Fruit fly (Drosophila melanogaster) whole organism, embryonic: ENCODE measurements around the gene Stt3B.

Experiments
- ATbp ChIP-seq: fragments of 200-800 bp; sonication (Bioruptor generic); optimal IDR thresholded peaks from 2 replicates; lab custom pipeline; 2017; ENCODE audit warnings: missing biosample characterization, mild to moderate bottlenecking, missing genetic modification characterization, missing genetic modification reagents
- Asciz ChIP-seq: fragments of 200-800 bp; sonication (Bioruptor generic); optimal IDR thresholded peaks from 2 replicates; lab custom pipeline; 2017; ENCODE audit warnings: missing biosample characterization, mild to moderate bottlenecking, missing genetic modification characterization, missing genetic modification reagents
- CG10462 ChIP-seq: fragments of 200-800 bp; sonication (Bioruptor generic); optimal IDR thresholded peaks from 2 replicates; lab custom pipeline; 2016; ENCODE audit warnings: missing biosample characterization, missing genetic modification characterization
- CG10959 ChIP-seq: fragments of 200-800 bp; sonication (Bioruptor generic); IDR thresholded peaks from 2 replicates; pipeline ENCODE4 v1.3.6; 2022; ENCODE audit warnings: missing biosample characterization, missing genetic modification characterization
- CG11247 ChIP-seq: fragments of 200-800 bp; sonication (Bioruptor generic); IDR thresholded peaks from 2 replicates; pipeline ENCODE4 v1.3.6; 2022; ENCODE audit warnings: missing biosample characterization, missing genetic modification characterization
- CG11695 ChIP-seq: fragments of 200-800 bp; sonication (Bioruptor generic); IDR thresholded peaks from 3 replicates; pipeline ENCODE4 v1.3.6; 2022; ENCODE audit warnings: missing biosample characterization, missing genetic modification characterization
- CG15269 ChIP-seq: fragments of 200-800 bp; sonication (Bioruptor generic); optimal IDR thresholded peaks from 2 replicates; lab custom pipeline; 2018; ENCODE audit warnings: missing biosample characterization, mild to moderate bottlenecking, missing genetic modification characterization, moderate library complexity
- CG15514 ChIP-seq: fragments of 200-800 bp; sonication (Bioruptor generic); optimal IDR thresholded peaks from 3 replicates; lab custom pipeline; 2017; ENCODE audit warnings: missing biosample characterization, missing genetic modification characterization, mild to moderate bottlenecking, moderate library complexity, missing genetic modification reagents
- CG15696 ChIP-seq: fragments of 200-800 bp; sonication (Bioruptor generic); optimal IDR thresholded peaks from 2 replicates; lab custom pipeline; 2019; ENCODE audit warnings: missing biosample characterization, mild to moderate bottlenecking, missing genetic modification characterization, moderate library complexity
- CG18011 ChIP-seq: fragments of 200-800 bp; sonication (Bioruptor generic); optimal IDR thresholded peaks from 2 replicates; lab custom pipeline; 2017; ENCODE audit warnings: missing biosample characterization, missing genetic modification characterization, mild to moderate bottlenecking, moderate library complexity, missing genotype
- CG34376 ChIP-seq: fragments of 200-800 bp; sonication (Bioruptor generic); optimal IDR thresholded peaks from 2 replicates; lab custom pipeline; 2018; ENCODE audit warnings: missing biosample characterization, mild to moderate bottlenecking, missing genetic modification characterization
- CG3995 ChIP-seq: fragments of 200-800 bp; sonication (Bioruptor generic); optimal IDR thresholded peaks from 3 replicates; lab custom pipeline; 2016; ENCODE audit warnings: missing biosample characterization, missing genetic modification characterization
- CG42726 ChIP-seq: fragments of 200-800 bp; sonication (Bioruptor generic); IDR thresholded peaks from 2 replicates; pipeline ENCODE4 v1.3.6; 2022; ENCODE audit warnings: missing biosample characterization, missing genetic modification characterization; ENCODE audit not compliant: partially characterized antibody
- CG4404 ChIP-seq: fragments of 200-800 bp; sonication (Bioruptor generic); IDR thresholded peaks from 2 replicates; pipeline ENCODE4 v1.3.6; 2022; ENCODE audit warnings: missing biosample characterization, missing genetic modification characterization
- CG4617 ChIP-seq: fragments of 200-800 bp; sonication (Bioruptor generic); optimal IDR thresholded peaks from 3 replicates; lab custom pipeline; 2016; ENCODE audit warnings: missing biosample characterization, missing genetic modification characterization, borderline replicate concordance
- CG5953 ChIP-seq: fragments of 200-800 bp; sonication (Bioruptor generic); IDR thresholded peaks from 2 replicates; pipeline ENCODE4 v1.3.6; 2022; ENCODE audit warnings: missing biosample characterization, missing genetic modification characterization
- CG6272 ChIP-seq: fragments of 200-800 bp; sonication (Bioruptor generic); IDR thresholded peaks from 2 replicates; pipeline ENCODE4 v1.3.6; 2022; ENCODE audit warnings: missing biosample characterization, missing genetic modification characterization
- CG6765 ChIP-seq: fragments of 200-800 bp; sonication (Bioruptor generic); optimal IDR thresholded peaks from 3 replicates; lab custom pipeline; 2017; ENCODE audit warnings: missing biosample characterization, mild to moderate bottlenecking, missing genetic modification characterization
- CG6813 ChIP-seq: fragments of 200-800 bp; sonication (Bioruptor generic); optimal IDR thresholded peaks from 2 replicates; lab custom pipeline; 2017; ENCODE audit warnings: missing biosample characterization, missing genetic modification characterization, mild to moderate bottlenecking, moderate library complexity, missing genetic modification reagents
- CG7271 ChIP-seq: fragments of 200-800 bp; sonication (Bioruptor generic); optimal IDR thresholded peaks from 2 replicates; lab custom pipeline; 2018; ENCODE audit warnings: missing biosample characterization, mild to moderate bottlenecking, missing genetic modification characterization, moderate library complexity
- CG8359 ChIP-seq: fragments of 200-800 bp; sonication (Bioruptor generic); optimal IDR thresholded peaks from 2 replicates; lab custom pipeline; 2017; ENCODE audit warnings: missing biosample characterization, mild to moderate bottlenecking, missing genetic modification characterization, borderline replicate concordance
- Doc2 ChIP-seq: fragments of 200-800 bp; sonication (Bioruptor generic); IDR thresholded peaks from 2 replicates; pipeline ENCODE4 v1.3.6; 2022; ENCODE audit warnings: missing biosample characterization, missing genetic modification characterization
- HmgZ ChIP-seq: fragments of 200-800 bp; sonication (Bioruptor generic); optimal IDR thresholded peaks from 2 replicates; lab custom pipeline; 2018; ENCODE audit warnings: missing biosample characterization, mild to moderate bottlenecking, missing genetic modification characterization
- Kr ChIP-seq: fragments of 200-800 bp; sonication (Bioruptor generic); optimal IDR thresholded peaks from 2 replicates; lab custom pipeline; 2017; ENCODE audit warnings: missing biosample characterization, mild to moderate bottlenecking, missing genetic modification characterization
- Mad ChIP-seq: fragments of 200-800 bp; sonication (Bioruptor generic); optimal IDR thresholded peaks from 2 replicates; lab custom pipeline; 2016; ENCODE audit warnings: missing biosample characterization, missing genetic modification characterization
- Nf-YC ChIP-seq: fragments of 200-800 bp; optimal IDR thresholded peaks from 3 replicates; lab custom pipeline; 2019; ENCODE audit warnings: missing biosample characterization, mild to moderate bottlenecking, missing genetic modification characterization, moderate library complexity
- Opbp ChIP-seq: fragments of 200-800 bp; sonication (Bioruptor generic); IDR thresholded peaks from 3 replicates; pipeline ENCODE4 v1.3.6; 2022; ENCODE audit warnings: missing biosample characterization, missing genetic modification characterization; ENCODE audit not compliant: partially characterized antibody
- Optix ChIP-seq: fragments of 200-800 bp; sonication (Bioruptor generic); IDR thresholded peaks from 3 replicates; pipeline ENCODE4 v1.3.6; 2022; ENCODE audit warnings: missing biosample characterization, missing genetic modification characterization
- Sox102F ChIP-seq: fragments of 200-800 bp; sonication (Bioruptor generic); optimal IDR thresholded peaks from 2 replicates; lab custom pipeline; 2018; ENCODE audit warnings: missing biosample characterization, mild to moderate bottlenecking, missing genetic modification characterization, moderate library complexity
- Sry-β ChIP-seq: fragments of 200-800 bp; sonication (Bioruptor generic); optimal IDR thresholded peaks from 2 replicates; lab custom pipeline; 2018; ENCODE audit warnings: missing biosample characterization, mild to moderate bottlenecking, missing genetic modification characterization, moderate library complexity
- Trl ChIP-seq, 3 experiments: fragments of >200 bp in 2 of 3; fragments of 200-800 bp in 1 of 3; sonication (Bioruptor generic) in 1 of 3; optimal IDR thresholded peaks; 2 replicates in 1 of 3; 3 replicates in 2 of 3; lab custom pipeline; 2016 to 2017; ENCODE audit warnings: missing biosample characterization in 1 of 3, missing genetic modification characterization in 1 of 3
- ara ChIP-seq: fragments of 200-800 bp; sonication (Bioruptor generic); IDR thresholded peaks from 2 replicates; pipeline ENCODE4 v1.3.6; 2022; ENCODE audit warnings: missing biosample characterization, missing genetic modification characterization
- ase ChIP-seq: fragments of 200-800 bp; sonication (Bioruptor generic); IDR thresholded peaks from 3 replicates; pipeline ENCODE4 v1.3.6; 2022; ENCODE audit warnings: missing biosample characterization, missing genetic modification characterization
- ash1 ChIP-seq: fragments of 200-800 bp; sonication (Bioruptor generic); optimal IDR thresholded peaks from 2 replicates; lab custom pipeline; 2018; ENCODE audit warnings: missing biosample characterization, mild to moderate bottlenecking, missing genetic modification characterization
- ato ChIP-seq: fragments of 200-800 bp; sonication (Bioruptor generic); IDR thresholded peaks from 2 replicates; pipeline ENCODE4 v1.3.6; 2022; ENCODE audit warnings: missing biosample characterization, missing genetic modification characterization; ENCODE audit not compliant: partially characterized antibody
- az2 ChIP-seq: fragments of 200-800 bp; sonication (Bioruptor generic); optimal IDR thresholded peaks from 3 replicates; lab custom pipeline; 2016; ENCODE audit warnings: missing biosample characterization, missing genetic modification characterization
- bigmax ChIP-seq: fragments of 200-800 bp; sonication (Bioruptor generic); optimal IDR thresholded peaks from 2 replicates; lab custom pipeline; 2018; ENCODE audit warnings: missing biosample characterization, mild to moderate bottlenecking, missing genetic modification characterization
- cg ChIP-seq: fragments of 200-800 bp; sonication (Bioruptor generic); optimal IDR thresholded peaks from 3 replicates; lab custom pipeline; 2019; ENCODE audit warnings: missing biosample characterization, mild to moderate bottlenecking, missing genetic modification characterization, moderate library complexity
- ems ChIP-seq: fragments of 200-800 bp; sonication (Bioruptor generic); optimal IDR thresholded peaks from 3 replicates; lab custom pipeline; 2016; ENCODE audit warnings: missing biosample characterization, missing genetic modification characterization
- exex ChIP-seq: fragments of 200-800 bp; sonication (Bioruptor generic); optimal IDR thresholded peaks from 4 replicates; lab custom pipeline; 2018; ENCODE audit warnings: missing biosample characterization, mild to moderate bottlenecking, missing genetic modification characterization, moderate library complexity
- gcm2 ChIP-seq: fragments of 200-800 bp; sonication (Bioruptor generic); optimal IDR thresholded peaks from 2 replicates; lab custom pipeline; 2016; ENCODE audit warnings: missing biosample characterization, missing genetic modification characterization
- hkb ChIP-seq, 2 experiments: fragments of 200-800 bp in 1 of 2; fragments of >200 bp in 1 of 2; sonication (Bioruptor generic) in 1 of 2; IDR thresholded peaks in 1 of 2; optimal IDR thresholded peaks in 1 of 2; 2 replicates each; pipeline versions ENCODE4 v1.3.6 to Lab custom; 2017 to 2022; ENCODE audit warnings: missing biosample characterization in 1 of 2, missing genetic modification characterization in 1 of 2
- jing ChIP-seq: fragments of 200-800 bp; sonication (Bioruptor generic); optimal IDR thresholded peaks from 2 replicates; lab custom pipeline; 2018; ENCODE audit warnings: missing biosample characterization, mild to moderate bottlenecking, missing genetic modification characterization
- mld ChIP-seq: fragments of 200-800 bp; sonication (Bioruptor generic); IDR thresholded peaks from 3 replicates; pipeline ENCODE4 v1.3.6; 2022; ENCODE audit warnings: missing biosample characterization, missing genetic modification characterization; ENCODE audit not compliant: partially characterized antibody
- nerfin-1 ChIP-seq: fragments of 200-800 bp; sonication (Bioruptor generic); optimal IDR thresholded peaks from 3 replicates; lab custom pipeline; 2019; ENCODE audit warnings: missing biosample characterization, mild to moderate bottlenecking, missing genetic modification characterization, moderate library complexity
- sens ChIP-seq: fragments of 200-800 bp; sonication (Bioruptor generic); peaks from one replicate; lab custom pipeline; 2016; ENCODE audit warnings: missing biosample characterization, missing genetic modification characterization
- seq ChIP-seq: fragments of 200-800 bp; sonication (Bioruptor generic); IDR thresholded peaks from 2 replicates; pipeline ENCODE4 v1.3.6; 2022; ENCODE audit warnings: missing biosample characterization, missing genetic modification characterization
- sob ChIP-seq: fragments of 200-800 bp; sonication (Bioruptor generic); IDR thresholded peaks from 2 replicates; pipeline ENCODE4 v1.3.6; 2022; ENCODE audit warnings: missing biosample characterization, missing genetic modification characterization
- wek ChIP-seq: fragments of 200-800 bp; sonication (Bioruptor generic); optimal IDR thresholded peaks from 3 replicates; lab custom pipeline; 2018; ENCODE audit warnings: missing biosample characterization, mild to moderate bottlenecking, missing genetic modification characterization, moderate library complexity

Stt3B gene

DNA sequence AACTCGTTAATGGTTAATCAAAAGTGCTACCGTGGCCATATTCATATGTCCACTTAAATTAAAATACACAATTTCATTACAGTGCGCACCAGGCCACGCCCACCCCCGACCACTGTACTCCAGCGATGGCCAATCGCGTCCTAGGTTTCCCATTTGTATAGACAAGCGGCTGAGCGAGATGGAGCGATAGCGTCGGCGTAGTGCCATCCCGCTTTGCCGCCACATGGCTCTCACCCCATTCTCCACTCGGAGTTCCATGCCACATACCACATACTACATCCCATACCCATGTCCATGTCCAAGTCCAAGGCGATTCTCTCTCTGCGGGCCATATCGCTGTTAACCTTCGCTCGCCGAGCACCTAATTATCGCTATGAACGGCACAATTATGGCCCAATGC is 11.0 kb upstream of the Stt3B start (continued):
- TF ChIP-seq CG15696 (tag; lab: Kevin White, UChicago) (no peak), CG4404 (GFP tag; lab: Robert Waterston, UW) (no peak), Trl (optimal IDR thresholded peaks at IDR 0.05; lab: Kevin White, UChicago) (no peak), Trl (GFP tag; optimal IDR thresholded peaks at IDR 0.05; lab: Kevin White, UChicago) (no peak), CG10462 (GFP tag; lab: Kevin White, UChicago) (no peak), CG11695 (GFP tag; lab: Robert Waterston, UW) (0 out of 3 replicates have a peak, but pooled peaks have one; percentile 11), ato (GFP tag; lab: Robert Waterston, UW) (0 out of 2 replicates have a peak, but pooled peaks have one; percentile 25), ems (GFP tag; lab: Kevin White, UChicago) (no peak), CG15514 (no peak), CG18011 (no peak), jing (peak; percentile 85), Kr (no peak), wek (GFP tag; lab: Kevin White, UChicago) (peak; percentile 22), seq (GFP tag; lab: Robert Waterston, UW) (peak; percentile 44; the same call in 1 of the 2 replicates), bigmax (GFP tag; lab: Kevin White, UChicago) (no peak), ase (GFP tag; lab: Robert Waterston, UW) (no peak), CG7271 (tag; lab: Kevin White, UChicago) (no peak), CG6765 (GFP tag; lab: Kevin White, UChicago) (no peak), cg (GFP tag; lab: Kevin White, UChicago) (peak; percentile 40), gcm2 (no peak), Doc2 (GFP tag; lab: Robert Waterston, UW) (no peak), CG11247 (no peak), exex (tag; lab: Kevin White, UChicago) (no peak), Optix (GFP tag; lab: Robert Waterston, UW) (no peak), az2 (no peak), ash1 (GFP tag; lab: Kevin White, UChicago) (no peak), ara (GFP tag; lab: Robert Waterston, UW) (no peak; the same call in 1 of the 2 replicates), CG6272 (no peak), ATbp (GFP tag; lab: Kevin White, UChicago) (no peak), sens (GFP tag; lab: Kevin White, UChicago) (peak; percentile 37), CG5953 (GFP tag; lab: Robert Waterston, UW) (no peak), Nf-YC (tag; lab: Kevin White, UChicago) (peak; percentile 100), CG3995 (GFP tag; lab: Kevin White, UChicago) (no peak), Opbp (GFP tag; lab: Robert Waterston, UW) (no peak), Sox102F (GFP tag; lab: Kevin White, UChicago) (no peak), CG15269 (tag; lab: Kevin White, UChicago) (no peak), nerfin-1 (tag; lab: Kevin White, UChicago) (no peak), mld (GFP tag; lab: Robert Waterston, UW) (no peak), CG10959 (GFP tag; lab: Robert Waterston, UW) (no peak), sob (GFP tag; lab: Robert Waterston, UW) (no peak), CG42726 (no peak), hkb (optimal IDR thresholded peaks at IDR 0.05; lab: Kevin White, UChicago) (no peak), hkb (GFP tag; IDR thresholded peaks at IDR 0.05; lab: Robert Waterston, UW) (peak; percentile 24; the same call in 1 of the 2 replicates), CG4617 (GFP tag; lab: Kevin White, UChicago) (no peak), Mad (GFP tag; lab: Kevin White, UChicago) (no peak), HmgZ (tag; lab: Kevin White, UChicago) (no peak), CG8359 (no peak), CG34376 (GFP tag; lab: Kevin White, UChicago) (no peak), Sry-β (GFP tag; lab: Kevin White, UChicago) (no peak), Asciz (GFP tag; lab: Kevin White, UChicago) (no peak), CG6813 (GFP tag; lab: Kevin White, UChicago) (no peak)
